Worm (Caenorhabditis elegans): ENCODE data around the gene srt-59.

DNA sequence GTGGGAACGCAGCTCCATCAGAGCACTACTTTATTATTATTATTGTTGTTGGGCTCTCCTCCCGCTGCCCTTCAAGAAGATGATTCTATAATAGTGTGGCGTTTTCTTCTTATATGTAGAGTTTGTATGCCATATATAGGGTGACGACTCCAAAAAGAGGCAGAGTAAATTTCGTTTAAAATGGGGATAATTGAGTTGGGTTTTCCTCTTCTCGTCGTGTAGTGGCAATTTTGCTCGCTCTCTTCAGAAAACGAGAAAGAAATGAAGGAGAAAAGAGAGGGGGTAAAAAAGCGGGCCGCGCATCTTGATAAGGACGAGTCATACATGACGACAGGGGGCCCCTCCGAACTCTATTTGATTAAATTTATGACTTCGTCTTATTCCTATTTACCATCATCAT is 38.1 kb downstream of the srt-59 start:
- TF ChIP-seq T22C8.4 (GFP tag; IDR thresholded peaks at IDR 0.05) (no peak), cog-1 (tag; optimal IDR thresholded peaks at IDR 0.05) (no peak), tab-1 (GFP tag; IDR thresholded peaks at IDR 0.05) (no peak), med-1 (GFP tag; optimal IDR thresholded peaks at IDR 0.05; ENCODE audit: insufficient read depth) (no peak), ztf-29 (GFP tag; IDR thresholded peaks at IDR 0.05) (no peak), ztf-23 (GFP tag; IDR thresholded peaks at IDR 0.05) (no peak), ref-1 (GFP tag; conservative IDR thresholded peaks at IDR 0.05) (no peak), flt-1 (GFP tag; IDR thresholded peaks at IDR 0.05) (no peak), klf-2 (GFP tag; conservative IDR thresholded peaks at IDR 0.05) (no peak)

All from whole organism, midembryonic.